Worm (Caenorhabditis elegans): ENCODE results near the gene str-150.

ce11 chrV:16540657-16541056, 42.4 kb upstream of the str-150 start:
- TF ChIP-seq fos-1 (tag; optimal IDR thresholded peaks at IDR 0.05) = no peak
- TF ChIP-seq R02D3.7 (tag; optimal IDR thresholded peaks at IDR 0.05) = no peak
- TF ChIP-seq vab-7 (GFP tag; IDR thresholded peaks at IDR 0.05) = no peak
- no peak for TF ChIP-seq nhr-41 (GFP tag; IDR thresholded peaks at IDR 0.05)
- TF ChIP-seq mxl-2 (GFP tag; conservative IDR thresholded peaks at IDR 0.05) = no peak
- no peak for TF ChIP-seq fkh-10 (GFP tag; optimal IDR thresholded peaks at IDR 0.05)
- TF ChIP-seq lsy-2 (tag; optimal IDR thresholded peaks at IDR 0.05) = no peak
- TF ChIP-seq snpc-4 (tag; optimal IDR thresholded peaks at IDR 0.05) = no peak
- no peak for TF ChIP-seq ama-1 (optimal IDR thresholded peaks at IDR 0.05)
- TF ChIP-seq ZK546.5 (tag; optimal IDR thresholded peaks at IDR 0.05) = no peak

All from whole organism, L4 larva.